Worm (Caenorhabditis elegans) whole organism, midembryonic: ENCODE data around the gene unc-86.

Experiments used
- T22C8.4 ChIP-seq: fragments of 200-800 bp; sonication (Bioruptor generic); IDR thresholded peaks from 2 replicates; pipeline ENCODE4 v1.3.6; 2022; ENCODE audit warnings: missing genetic modification characterization, missing compliant biosample characterization
- cog-1 ChIP-seq: sonication (generic microtip); optimal IDR thresholded peaks from 2 replicates; lab custom pipeline; 2016; ENCODE audit warnings: missing genetic modification characterization, missing compliant biosample characterization
- flt-1 ChIP-seq: fragments of 200-800 bp; sonication (Bioruptor generic); IDR thresholded peaks from 2 replicates; pipeline ENCODE4 v1.3.6; 2022; ENCODE audit warnings: missing genetic modification characterization, missing compliant biosample characterization
- klf-2 ChIP-seq: fragments of 200-800 bp; sonication (Bioruptor generic); conservative IDR thresholded peaks from 2 replicates; pipeline ENCODE4 v1.3.6; 2022; ENCODE audit warnings: missing genetic modification reagents, missing genetic modification characterization, missing compliant biosample characterization
- med-1 ChIP-seq: sonication (generic microtip); optimal IDR thresholded peaks from 2 replicates; lab custom pipeline; 2017; ENCODE audit warnings: missing genetic modification characterization, mild to moderate bottlenecking, missing compliant biosample characterization, antibody characterized with exemption, missing genetic modification reagents; ENCODE audit not compliant: insufficient read depth
- ref-1 ChIP-seq: fragments of 200-800 bp; sonication (Bioruptor generic); conservative IDR thresholded peaks from 2 replicates; pipeline ENCODE4 v1.3.6; 2022; ENCODE audit warnings: missing genetic modification reagents, missing genetic modification characterization, missing compliant biosample characterization
- tab-1 ChIP-seq: fragments of 200-800 bp; sonication (Bioruptor generic); IDR thresholded peaks from 2 replicates; pipeline ENCODE4 v1.3.6; 2022; ENCODE audit warnings: missing genetic modification characterization, missing compliant biosample characterization
- ztf-23 ChIP-seq: fragments of 200-800 bp; sonication (Bioruptor generic); IDR thresholded peaks from 2 replicates; pipeline ENCODE4 v1.3.6; 2022; ENCODE audit warnings: missing genetic modification reagents, missing genetic modification characterization, missing compliant biosample characterization
- ztf-29 ChIP-seq: fragments of 200-800 bp; sonication (Bioruptor generic); IDR thresholded peaks from 2 replicates; pipeline ENCODE4 v1.3.6; 2022; ENCODE audit warnings: missing genetic modification reagents, missing genetic modification characterization, missing compliant biosample characterization

- TF ChIP-seq T22C8.4 (GFP tag; lab: Robert Waterston, UW) (no peak), cog-1 (tag; lab: Kevin White, UChicago) (no peak), klf-2 (GFP tag; lab: Robert Waterston, UW) (no peak), tab-1 (GFP tag; lab: Robert Waterston, UW) (no peak), ref-1 (no peak), flt-1 (no peak), med-1 (GFP tag; lab: Kevin White, UChicago) (no peak), ztf-29 (GFP tag; lab: Robert Waterston, UW) (no peak), ztf-23 (GFP tag; lab: Robert Waterston, UW) (no peak)
Measured at ce11 chrIII:8172609-8173133, 43.5 kb downstream of the unc-86 start.
